Fruit fly (Drosophila melanogaster) S2 (cell line): ENCODE data around the gene Muted.

Source experiments
- CG8478 ChIP-seq: fragments of >200 bp; optimal IDR thresholded peaks from 2 replicates; lab custom pipeline; 2018
- CTCF ChIP-seq, 2 experiments: fragments of >200 bp; optimal IDR thresholded peaks; 2 replicates each; lab custom pipeline; 2018

dm6 chr3R:22334050-22334449 lies 28.4 kb upstream of the Muted start, which contains the start of gene CG5391:
- no peak for TF ChIP-seq CTCF (optimal IDR thresholded peaks at IDR 0.05; lab: Kevin White, UChicago)
- TF ChIP-seq CG8478 (lab: Kevin White, UChicago), result no peak
